Worm (Caenorhabditis elegans) whole organism, mixed stage, embryonic: ENCODE measurements around the gene F19D8.2.

Experiments
- ceh-83 ChIP-seq: fragments of 200-800 bp; sonication (Bioruptor generic); optimal IDR thresholded peaks from 2 replicates; lab custom pipeline; 2018; ENCODE audit warnings: mild to moderate bottlenecking, missing genetic modification characterization, missing compliant biosample characterization
- ham-2 ChIP-seq: fragments of 200-800 bp; sonication (Bioruptor generic); optimal IDR thresholded peaks from 2 replicates; lab custom pipeline; 2018; ENCODE audit warnings: mild to moderate bottlenecking, missing genetic modification characterization, missing compliant biosample characterization
- lsy-2 ChIP-seq: fragments of 150-350 bp; optimal IDR thresholded peaks from 2 replicates; lab custom pipeline; 2014; ENCODE audit warnings: missing biosample characterization, missing genetic modification characterization
- mab-5 ChIP-seq: fragments of 150-350 bp; optimal IDR thresholded peaks from 2 replicates; lab custom pipeline; 2014; ENCODE audit warnings: missing biosample characterization, missing genetic modification characterization
- nhr-12 ChIP-seq: fragments of 150-350 bp; optimal IDR thresholded peaks from 2 replicates; lab custom pipeline; 2014; ENCODE audit warnings: missing biosample characterization, missing genetic modification characterization
- nhr-2 ChIP-seq: fragments of 150-350 bp; optimal IDR thresholded peaks from 2 replicates; lab custom pipeline; 2014; ENCODE audit warnings: missing biosample characterization, missing genetic modification characterization
- nhr-237 ChIP-seq: fragments of 150-350 bp; optimal IDR thresholded peaks from 2 replicates; lab custom pipeline; 2014; ENCODE audit warnings: missing biosample characterization, missing genetic modification characterization
- pha-4 ChIP-seq: fragments of 150-350 bp; optimal IDR thresholded peaks from 2 replicates; lab custom pipeline; 2018; ENCODE audit warnings: missing biosample characterization, missing genetic modification reagents, missing genetic modification characterization
- snpc-4 ChIP-seq: fragments of 150-350 bp; optimal IDR thresholded peaks from 2 replicates; lab custom pipeline; 2014; ENCODE audit warnings: missing biosample characterization, missing genetic modification characterization
- sptf-1 ChIP-seq: sonication (generic microtip); optimal IDR thresholded peaks from 2 replicates; lab custom pipeline; 2017; ENCODE audit warnings: mild to moderate bottlenecking, missing genetic modification characterization, moderate library complexity, missing compliant biosample characterization
- tbx-8 ChIP-seq: fragments of 200-800 bp; sonication (Bioruptor generic); optimal IDR thresholded peaks from 2 replicates; lab custom pipeline; 2018; ENCODE audit warnings: mild to moderate bottlenecking, missing genetic modification characterization, moderate library complexity, missing compliant biosample characterization
- unc-120 ChIP-seq: sonication (generic microtip); optimal IDR thresholded peaks from 2 replicates; lab custom pipeline; 2017; ENCODE audit warnings: missing genetic modification characterization, missing compliant biosample characterization; ENCODE audit not compliant: poor library complexity, severe bottlenecking
- ztf-11 ChIP-seq: fragments of 150-350 bp; optimal IDR thresholded peaks from 2 replicates; lab custom pipeline; 2014; ENCODE audit warnings: missing biosample characterization, missing genetic modification characterization

DNA sequence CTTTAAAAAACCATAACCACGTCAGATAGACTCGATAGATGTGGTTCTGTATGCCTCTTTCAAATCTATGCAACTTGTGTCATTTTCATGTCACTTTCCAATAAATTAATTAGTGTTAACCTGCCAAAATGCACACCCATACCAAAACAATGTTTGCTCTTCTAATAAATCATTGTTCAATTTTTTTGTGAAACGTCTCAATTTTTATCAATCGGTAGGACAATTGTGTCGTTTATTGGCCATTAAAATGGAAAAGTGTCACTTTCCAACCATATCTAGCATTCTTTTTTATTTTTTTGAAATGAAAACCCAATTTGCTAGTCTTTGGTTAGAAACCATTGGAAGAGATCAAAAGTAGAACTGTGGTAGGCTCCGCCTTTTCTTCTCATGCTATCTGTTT is 16.1 kb downstream of the F19D8.2 start:
- no peak for TF ChIP-seq sptf-1 (tag; lab: Kevin White, UChicago)
- TF ChIP-seq pha-4: no peak
- TF ChIP-seq nhr-237 (tag; lab: Kevin White, UChicago): no peak
- TF ChIP-seq ztf-11 (tag; lab: Kevin White, UChicago): no peak
- TF ChIP-seq tbx-8 (GFP tag; lab: Kevin White, UChicago): no peak
- TF ChIP-seq lsy-2 (tag; lab: Kevin White, UChicago): no peak
- TF ChIP-seq ham-2: no peak
- no peak for TF ChIP-seq ceh-83 (GFP tag; lab: Kevin White, UChicago)
- no peak for TF ChIP-seq snpc-4
- no peak for TF ChIP-seq mab-5 (tag; lab: Kevin White, UChicago)
- TF ChIP-seq nhr-2 (tag; lab: Kevin White, UChicago): no peak
- no peak for TF ChIP-seq nhr-12 (tag; lab: Kevin White, UChicago)
- TF ChIP-seq unc-120: no peak
